Fruit fly (Drosophila melanogaster): ENCODE data around the gene Caf1-180.

The Caf1-180 gene

DNA sequence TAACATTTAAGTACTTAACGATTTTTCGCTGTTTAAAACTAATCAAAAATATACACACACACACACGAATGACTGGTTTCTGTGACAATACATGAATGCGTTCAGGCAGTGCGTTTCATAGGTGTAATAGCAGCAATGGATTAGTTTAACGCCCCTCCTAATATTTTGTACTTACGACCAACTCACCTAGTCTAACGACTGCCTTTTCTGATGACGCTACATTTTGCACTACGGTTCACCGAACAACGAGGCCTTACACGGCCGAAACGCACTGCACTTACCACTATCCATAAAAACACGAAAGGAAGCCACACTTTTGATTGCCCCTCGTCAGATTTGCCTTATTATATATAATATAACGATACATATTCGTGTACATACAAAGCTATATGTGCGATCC, 4.9 kb downstream of the Caf1-180 start (continued):
- TF ChIP-seq mirr (GFP tag; optimal IDR thresholded peaks at IDR 0.05) (no peak), ap (GFP tag; IDR thresholded peaks at IDR 0.05) (peak; percentile 34; the same call in 1 of the 2 replicates), CG4617 (GFP tag; optimal IDR thresholded peaks at IDR 0.05; ENCODE audit: borderline replicate concordance) (no peak), tna (GFP tag; IDR thresholded peaks at IDR 0.05; ENCODE audit: partially characterized antibody) (no peak), tgo (GFP tag; IDR thresholded peaks at IDR 0.05) (peak; percentile 45; the same call in 2 of the 3 replicates), CG12071 (GFP tag; optimal IDR thresholded peaks at IDR 0.05) (no peak), usp (GFP tag; optimal IDR thresholded peaks at IDR 0.05) (no peak), bcd (GFP tag; optimal IDR thresholded peaks at IDR 0.05) (no peak), Meics (GFP tag; optimal IDR thresholded peaks at IDR 0.05) (no peak), fru (optimal IDR thresholded peaks at IDR 0.05) (no peak), az2 (GFP tag; optimal IDR thresholded peaks at IDR 0.05) (peak; percentile 39), CG9932 (GFP tag; IDR thresholded peaks at IDR 0.05) (no peak), unpg (GFP tag; optimal IDR thresholded peaks at IDR 0.05) (no peak), zfh1 (GFP tag; IDR thresholded peaks at IDR 0.05) (peak; percentile 63), ham (GFP tag; IDR thresholded peaks at IDR 0.05) (no peak), Elba2 (GFP tag; optimal IDR thresholded peaks at IDR 0.05) (no peak), Dad (GFP tag; optimal IDR thresholded peaks at IDR 0.05) (no peak), Chrac-16 (GFP tag; optimal IDR thresholded peaks at IDR 0.05) (peak; percentile 29), CG15011 (GFP tag; optimal IDR thresholded peaks at IDR 0.05) (no peak), Xrp1 (GFP tag; IDR thresholded peaks at IDR 0.05) (peak; percentile 57; the same call in 1 of the 2 replicates), CG8478 (optimal IDR thresholded peaks at IDR 0.05) (no peak), gce (GFP tag; IDR thresholded peaks at IDR 0.05) (no peak), Deaf1 (tag; optimal IDR thresholded peaks at IDR 0.05) (no peak), ro (GFP tag; IDR thresholded peaks at IDR 0.05) (no peak), CG13123 (GFP tag; optimal IDR thresholded peaks at IDR 0.05) (no peak), CG7357 (GFP tag; IDR thresholded peaks at IDR 0.05) (peak; percentile 36; the same call in 1 of the 3 replicates), CG2129 (GFP tag; IDR thresholded peaks at IDR 0.05; ENCODE audit: partially characterized antibody) (no peak), CG17802 (tag; optimal IDR thresholded peaks at IDR 0.05) (no peak), D19A (tag; optimal IDR thresholded peaks at IDR 0.05) (no peak), CG17568 (GFP tag; optimal IDR thresholded peaks at IDR 0.05) (no peak), yki (optimal IDR thresholded peaks at IDR 0.05) (no peak), tio (GFP tag; optimal IDR thresholded peaks at IDR 0.05) (no peak), CG32532 (GFP tag; IDR thresholded peaks at IDR 0.05) (peak; percentile 50; the same call in 1 of the 2 replicates), Hmx (GFP tag; optimal IDR thresholded peaks at IDR 0.05) (no peak), gro (GFP tag; optimal IDR thresholded peaks at IDR 0.05) (no peak), ash1 (GFP tag; optimal IDR thresholded peaks at IDR 0.05) (no peak), CG15073 (GFP tag; optimal IDR thresholded peaks at IDR 0.05) (no peak), Mrtf (GFP tag; IDR thresholded peaks at IDR 0.05) (peak; percentile 30; the same call in 1 of the 3 replicates), vnd (GFP tag; IDR thresholded peaks at IDR 0.05; ENCODE audit: partially characterized antibody) (no peak), peb (GFP tag; IDR thresholded peaks at IDR 0.05) (0 out of 2 replicates have a peak, but pooled peaks have one; percentile 18), lola (GFP tag; optimal IDR thresholded peaks at IDR 0.05) (peak in 1 of 3 experiments; percentile 23), Nf-YA (GFP tag; IDR thresholded peaks at IDR 0.05) (no peak), jumu (GFP tag; optimal IDR thresholded peaks at IDR 0.05) (no peak), wdn (GFP tag; IDR thresholded peaks at IDR 0.05) (0 out of 2 replicates have a peak, but pooled peaks have one; percentile 11), CG43689 (GFP tag; IDR thresholded peaks at IDR 0.05) (0 out of 2 replicates have a peak, but pooled peaks have one; percentile 12), CG18476 (GFP tag; optimal IDR thresholded peaks at IDR 0.05) (no peak), pita (GFP tag; optimal IDR thresholded peaks at IDR 0.05) (no peak), YL-1 (GFP tag; optimal IDR thresholded peaks at IDR 0.05) (no peak), scrt (GFP tag; optimal IDR thresholded peaks at IDR 0.05) (no peak), fd102C (GFP tag; optimal IDR thresholded peaks at IDR 0.05) (no peak), CG4854 (GFP tag; optimal IDR thresholded peaks at IDR 0.05) (no peak), danr (GFP tag; IDR thresholded peaks at IDR 0.05) (no peak), NK7.1 (GFP tag; optimal IDR thresholded peaks at IDR 0.05) (no peak)
